Worm (Caenorhabditis elegans) whole organism, young adult: Measurements from ENCODE around the gene algn-1.
A peak's percentile ranks its signal among the peaks of the same experiment; 100 is the strongest.

Experiments used
- B0336.3 ChIP-seq: fragments of 200-800 bp; sonication (Bioruptor generic); IDR thresholded peaks from 2 replicates; pipeline ENCODE4 v1.3.6; 2022; ENCODE audit warnings: missing genetic modification characterization, missing compliant biosample characterization
- C17E4.6 ChIP-seq: fragments of 200-800 bp; sonication (Bioruptor generic); IDR thresholded peaks from 2 replicates; pipeline ENCODE4 v1.3.6; 2022; ENCODE audit warnings: missing genetic modification reagents, missing genetic modification characterization, missing compliant biosample characterization
- F10E7.11 ChIP-seq: sonication (generic microtip); optimal IDR thresholded peaks from 2 replicates; lab custom pipeline; 2017; ENCODE audit warnings: mild to moderate bottlenecking, missing genetic modification characterization, moderate library complexity, missing compliant biosample characterization
- F33H1.4 ChIP-seq: fragments of 200-800 bp; sonication (Bioruptor generic); IDR thresholded peaks from 2 replicates; pipeline ENCODE4 v1.3.6; 2022; ENCODE audit warnings: missing genetic modification reagents, missing genetic modification characterization, missing compliant biosample characterization
- F37B4.10 ChIP-seq: fragments of 200-800 bp; sonication (Bioruptor generic); IDR thresholded peaks from 2 replicates; pipeline ENCODE4 v1.3.6; 2022; ENCODE audit warnings: missing genetic modification characterization, missing compliant biosample characterization
- F57C9.4 ChIP-seq: sonication (generic microtip); optimal IDR thresholded peaks from 2 replicates; lab custom pipeline; 2017; ENCODE audit warnings: mild to moderate bottlenecking, missing genetic modification characterization, missing compliant biosample characterization
- T26A5.8 ChIP-seq: sonication (generic microtip); optimal IDR thresholded peaks from 2 replicates; lab custom pipeline; 2016; ENCODE audit warnings: missing genetic modification characterization, missing compliant biosample characterization
- Y53G8AR.9 ChIP-seq: fragments of 200-800 bp; sonication (Bioruptor generic); conservative IDR thresholded peaks from 2 replicates; pipeline ENCODE4 v1.3.6; 2022; ENCODE audit warnings: missing genetic modification reagents, missing genetic modification characterization, missing compliant biosample characterization
- Y56A3A.18 ChIP-seq: fragments of 200-800 bp; sonication (Bioruptor generic); IDR thresholded peaks from 2 replicates; pipeline ENCODE4 v1.3.6; 2022; ENCODE audit warnings: missing genetic modification reagents, missing genetic modification characterization, missing compliant biosample characterization
- Y67H2A.10 ChIP-seq: fragments of 200-800 bp; sonication (Bioruptor generic); conservative IDR thresholded peaks from 2 replicates; pipeline ENCODE4 v1.3.6; 2022; ENCODE audit warnings: missing genetic modification reagents, missing genetic modification characterization, missing compliant biosample characterization
- Y95B8A.8 ChIP-seq: fragments of 200-800 bp; sonication (Bioruptor generic); IDR thresholded peaks from 2 replicates; pipeline ENCODE4 v1.3.6; 2022; ENCODE audit warnings: missing genetic modification reagents, missing genetic modification characterization, missing compliant biosample characterization
- aptf-2 ChIP-seq: fragments of 200-800 bp; sonication (Bioruptor generic); conservative IDR thresholded peaks from 2 replicates; pipeline ENCODE4 v1.3.6; 2022; ENCODE audit warnings: missing genetic modification reagents, missing genetic modification characterization, missing compliant biosample characterization
- atf-7 ChIP-seq: sonication (generic microtip); optimal IDR thresholded peaks from 2 replicates; lab custom pipeline; 2017; ENCODE audit warnings: mild to moderate bottlenecking, missing genetic modification characterization, missing compliant biosample characterization
- attf-5 ChIP-seq: fragments of 200-800 bp; sonication (Bioruptor generic); optimal IDR thresholded peaks from 2 replicates; lab custom pipeline; 2018; ENCODE audit warnings: mild to moderate bottlenecking, missing genetic modification characterization, missing compliant biosample characterization
- ceh-27 ChIP-seq: fragments of 200-800 bp; sonication (Bioruptor generic); optimal IDR thresholded peaks from 2 replicates; lab custom pipeline; 2018; ENCODE audit warnings: mild to moderate bottlenecking, missing genetic modification characterization, moderate library complexity, missing compliant biosample characterization
- ceh-91 ChIP-seq: fragments of 200-800 bp; sonication (Bioruptor generic); IDR thresholded peaks from 2 replicates; pipeline ENCODE4 v1.3.6; 2022; ENCODE audit warnings: missing genetic modification reagents, missing genetic modification characterization, missing compliant biosample characterization
- chd-7 ChIP-seq: sonication (generic microtip); optimal IDR thresholded peaks from 2 replicates; lab custom pipeline; 2016; ENCODE audit warnings: mild to moderate bottlenecking, missing genetic modification characterization, moderate library complexity, missing compliant biosample characterization
- dox-1 ChIP-seq: fragments of 200-800 bp; sonication (Bioruptor generic); IDR thresholded peaks from 2 replicates; pipeline ENCODE4 v1.3.6; 2022; ENCODE audit warnings: missing genetic modification reagents, missing genetic modification characterization, missing compliant biosample characterization
- dpff-1 ChIP-seq: sonication (generic microtip); optimal IDR thresholded peaks from 2 replicates; lab custom pipeline; 2017; ENCODE audit warnings: mild to moderate bottlenecking, missing genetic modification characterization, missing compliant biosample characterization
- egl-18 ChIP-seq: fragments of 200-800 bp; sonication (Bioruptor generic); IDR thresholded peaks from 2 replicates; pipeline ENCODE4 v1.3.6; 2022; ENCODE audit warnings: missing genetic modification reagents, missing genetic modification characterization, missing compliant biosample characterization
- egl-44 ChIP-seq: fragments of 200-800 bp; sonication (Bioruptor generic); IDR thresholded peaks from 2 replicates; pipeline ENCODE4 v1.3.6; 2022; ENCODE audit warnings: missing genetic modification reagents, missing genetic modification characterization, missing compliant biosample characterization
- egrh-3 ChIP-seq: fragments of 200-800 bp; sonication (Bioruptor generic); IDR thresholded peaks from 2 replicates; pipeline ENCODE4 v1.3.6; 2022; ENCODE audit warnings: missing genetic modification reagents, missing genetic modification characterization, missing compliant biosample characterization
- ets-4 ChIP-seq: fragments of 200-800 bp; sonication (Bioruptor generic); optimal IDR thresholded peaks from 2 replicates; lab custom pipeline; 2018; ENCODE audit warnings: mild to moderate bottlenecking, missing genetic modification characterization, missing compliant biosample characterization
- gei-17 ChIP-seq: fragments of 200-800 bp; sonication (Bioruptor generic); optimal IDR thresholded peaks from 2 replicates; lab custom pipeline; 2018; ENCODE audit warnings: mild to moderate bottlenecking, missing genetic modification characterization, missing compliant biosample characterization
- hlh-12 ChIP-seq: sonication (generic microtip); optimal IDR thresholded peaks from 2 replicates; lab custom pipeline; 2016; ENCODE audit warnings: missing genetic modification characterization, missing compliant biosample characterization
- hsf-1 ChIP-seq: fragments of 200-800 bp; sonication (Bioruptor generic); IDR thresholded peaks from 2 replicates; pipeline ENCODE4 v1.3.6; 2022; ENCODE audit warnings: missing genetic modification reagents, missing genetic modification characterization, missing compliant biosample characterization
- lag-1 ChIP-seq: fragments of 200-800 bp; sonication (Bioruptor generic); IDR thresholded peaks from 2 replicates; pipeline ENCODE4 v1.3.6; 2022; ENCODE audit warnings: missing genetic modification reagents, missing genetic modification characterization, missing compliant biosample characterization
- let-526 ChIP-seq: fragments of 200-800 bp; sonication (Bioruptor generic); IDR thresholded peaks from 2 replicates; pipeline ENCODE4 v1.3.6; 2022; ENCODE audit warnings: missing genetic modification reagents, missing genetic modification characterization, missing compliant biosample characterization
- lin-35 ChIP-seq, 3 experiments: fragments of 150-350 bp in 2 of 3; sonication (generic microtip) in 1 of 3; optimal IDR thresholded peaks; 2 replicates each; lab custom pipeline; 2014 to 2018; ENCODE audit warnings: missing biosample characterization in 3 of 3, missing genetic modification characterization in 3 of 3, missing genetic modification reagents in 3 of 3
- madf-6 ChIP-seq: fragments of 200-800 bp; sonication (Bioruptor generic); IDR thresholded peaks from 2 replicates; pipeline ENCODE4 v1.3.6; 2022; ENCODE audit warnings: missing genetic modification reagents, missing genetic modification characterization, missing compliant biosample characterization
- madf-8 ChIP-seq: fragments of 200-800 bp; sonication (Bioruptor generic); conservative IDR thresholded peaks from 2 replicates; pipeline ENCODE4 v1.3.6; 2022; ENCODE audit warnings: missing genetic modification reagents, missing genetic modification characterization, missing compliant biosample characterization
- mxl-1 ChIP-seq: sonication (generic microtip); optimal IDR thresholded peaks from 2 replicates; lab custom pipeline; 2016; ENCODE audit warnings: missing genetic modification characterization, missing compliant biosample characterization
- nfya-2 ChIP-seq: fragments of 200-800 bp; sonication (Bioruptor generic); IDR thresholded peaks from 2 replicates; pipeline ENCODE4 v1.3.6; 2022; ENCODE audit warnings: missing genetic modification reagents, missing genetic modification characterization, missing compliant biosample characterization
- nhr-179 ChIP-seq: sonication (generic microtip); optimal IDR thresholded peaks from 2 replicates; lab custom pipeline; 2016; ENCODE audit warnings: mild to moderate bottlenecking, missing genetic modification characterization, missing compliant biosample characterization
- nhr-90 ChIP-seq: sonication (generic microtip); optimal IDR thresholded peaks from 2 replicates; lab custom pipeline; 2016; ENCODE audit warnings: missing genotype, mild to moderate bottlenecking, missing genetic modification characterization, missing compliant biosample characterization
- repo-1 ChIP-seq: sonication (generic microtip); optimal IDR thresholded peaks from 2 replicates; lab custom pipeline; 2017; ENCODE audit warnings: mild to moderate bottlenecking, missing genetic modification characterization, missing compliant biosample characterization
- rpc-1 ChIP-seq, 2 experiments: fragments of 150-350 bp in 1 of 2; sonication (generic microtip) in 1 of 2; optimal IDR thresholded peaks; 2 replicates each; lab custom pipeline; 2014 to 2018; ENCODE audit warnings: missing biosample characterization in 1 of 2, missing genetic modification characterization in 1 of 2, missing genetic modification reagents in 1 of 2, missing genotype in 1 of 2
- sdz-38 ChIP-seq: sonication (generic microtip); optimal IDR thresholded peaks from 2 replicates; lab custom pipeline; 2016; ENCODE audit warnings: missing genotype, missing genetic modification characterization, missing compliant biosample characterization
- sea-2 ChIP-seq: fragments of 200-800 bp; sonication (Bioruptor generic); IDR thresholded peaks from 2 replicates; pipeline ENCODE4 v1.3.6; 2022; ENCODE audit warnings: missing genetic modification characterization, missing compliant biosample characterization
- snpc-1.1 ChIP-seq: sonication (generic microtip); optimal IDR thresholded peaks from 2 replicates; lab custom pipeline; 2017; ENCODE audit warnings: missing genetic modification characterization, mild to moderate bottlenecking, missing compliant biosample characterization, antibody characterized with exemption, moderate library complexity, missing genotype, missing genetic modification reagents; ENCODE audit not compliant: insufficient read depth
- snpc-3.4 ChIP-seq: sonication (generic microtip); optimal IDR thresholded peaks from 2 replicates; lab custom pipeline; 2017; ENCODE audit warnings: missing genetic modification characterization, mild to moderate bottlenecking, missing compliant biosample characterization, antibody characterized with exemption, moderate library complexity, missing genotype, missing genetic modification reagents
- snpc-4 ChIP-seq, 5 experiments: fragments of 150-350 bp in 1 of 5; sonication (generic microtip) in 4 of 5; optimal IDR thresholded peaks; 2 replicates each; lab custom pipeline; 2014 to 2018; ENCODE audit warnings: missing genetic modification characterization in 5 of 5, missing biosample characterization in 3 of 5, antibody characterized with exemption in 2 of 5, mild to moderate bottlenecking in 2 of 5, missing compliant biosample characterization in 2 of 5, missing genotype in 2 of 5, moderate library complexity in 2 of 5, missing genetic modification reagents in 1 of 5
- somi-1 ChIP-seq: fragments of 200-800 bp; sonication (Bioruptor generic); optimal IDR thresholded peaks from 2 replicates; lab custom pipeline; 2018; ENCODE audit warnings: mild to moderate bottlenecking, missing genetic modification characterization, missing compliant biosample characterization
- unc-130 ChIP-seq: sonication (generic microtip); optimal IDR thresholded peaks from 2 replicates; lab custom pipeline; 2016; ENCODE audit warnings: missing genetic modification reagents, missing genetic modification characterization, missing compliant biosample characterization
- zfh-2 ChIP-seq: fragments of 200-800 bp; sonication (Bioruptor generic); conservative IDR thresholded peaks from 2 replicates; pipeline ENCODE4 v1.3.6; 2022; ENCODE audit warnings: missing genetic modification reagents, missing genetic modification characterization, missing compliant biosample characterization
- ztf-22 ChIP-seq: fragments of 200-800 bp; sonication (Bioruptor generic); optimal IDR thresholded peaks from 2 replicates; lab custom pipeline; 2018; ENCODE audit warnings: mild to moderate bottlenecking, missing genetic modification characterization, moderate library complexity, missing compliant biosample characterization

Gene algn-1

ce11 chrIII:6442305-6443125 lies 17.4 kb upstream of the algn-1 start, which contains the start of gene mel-32:
mel-32 (minus strand) TSS chrIII:6443000.
- TF ChIP-seq snpc-4 (GFP tag; optimal IDR thresholded peaks at IDR 0.05; lab: Kevin White, UChicago) (no peak), snpc-4 (tag; optimal IDR thresholded peaks at IDR 0.05; lab: Kevin White, UChicago) (peak in 1 of 4 experiments; percentile 11), attf-5 (GFP tag; lab: Kevin White, UChicago) (no peak), F57C9.4 (tag; lab: Kevin White, UChicago) (no peak), sea-2 (GFP tag; lab: Robert Waterston, UW) (no peak), ceh-27 (GFP tag; lab: Kevin White, UChicago) (no peak), zfh-2 (no peak), gei-17 (GFP tag; lab: Kevin White, UChicago) (no peak), repo-1 (tag; lab: Kevin White, UChicago) (peak; percentile 38), Y67H2A.10 (GFP tag; lab: Robert Waterston, UW) (0 out of 2 replicates have a peak, but pooled peaks have one; percentile 36), egrh-3 (no peak), dox-1 (peak; percentile 84), F33H1.4 (GFP tag; lab: Robert Waterston, UW) (peak; percentile 76), B0336.3 (0 out of 2 replicates have a peak, but pooled peaks have one; percentile 37), C17E4.6 (GFP tag; lab: Robert Waterston, UW) (peak; percentile 65; the same call in 1 of the 2 replicates), chd-7 (tag; lab: Kevin White, UChicago) (no peak), unc-130 (GFP tag; lab: Kevin White, UChicago) (peak; percentile 48), hsf-1 (peak; percentile 79), madf-6 (GFP tag; lab: Robert Waterston, UW) (peak; percentile 96), T26A5.8 (tag; lab: Kevin White, UChicago) (no peak), Y95B8A.8 (GFP tag; lab: Robert Waterston, UW) (0 out of 2 replicates have a peak, but pooled peaks have one; percentile 72), mxl-1 (tag; lab: Kevin White, UChicago) (no peak), snpc-1.1 (tag; lab: Kevin White, UChicago) (no peak), rpc-1 (optimal IDR thresholded peaks at IDR 0.05; lab: Kevin White, UChicago) (no peak), rpc-1 (tag; optimal IDR thresholded peaks at IDR 0.05; lab: Kevin White, UChicago) (no peak), egl-44 (GFP tag; lab: Robert Waterston, UW) (no peak), nhr-179 (tag; lab: Kevin White, UChicago) (no peak), egl-18 (no peak), sdz-38 (tag; lab: Kevin White, UChicago) (no peak), somi-1 (GFP tag; lab: Kevin White, UChicago) (no peak), ceh-91 (GFP tag; lab: Robert Waterston, UW) (peak; percentile 92), Y56A3A.18 (GFP tag; lab: Robert Waterston, UW) (no peak), snpc-3.4 (no peak), hlh-12 (tag; lab: Kevin White, UChicago) (no peak), let-526 (no peak), lag-1 (no peak), Y53G8AR.9 (peak; percentile 76; the same call in 1 of the 2 replicates), madf-8 (GFP tag; lab: Robert Waterston, UW) (peak; percentile 88), dpff-1 (no peak), atf-7 (tag; lab: Kevin White, UChicago) (no peak), F10E7.11 (tag; lab: Kevin White, UChicago) (no peak), aptf-2 (0 out of 2 replicates have a peak, but pooled peaks have one; percentile 30), ztf-22 (no peak), F37B4.10 (GFP tag; lab: Robert Waterston, UW) (no peak), nhr-90 (tag; lab: Kevin White, UChicago) (no peak), nfya-2 (GFP tag; lab: Robert Waterston, UW) (no peak), ets-4 (GFP tag; lab: Kevin White, UChicago) (no peak), lin-35 (GFP tag; optimal IDR thresholded peaks at IDR 0.05; lab: Kevin White, UChicago) (peak; percentile 21 to 55 (median 33))
